Worm (Caenorhabditis elegans): Measurements from ENCODE around the gene clec-190.

DNA sequence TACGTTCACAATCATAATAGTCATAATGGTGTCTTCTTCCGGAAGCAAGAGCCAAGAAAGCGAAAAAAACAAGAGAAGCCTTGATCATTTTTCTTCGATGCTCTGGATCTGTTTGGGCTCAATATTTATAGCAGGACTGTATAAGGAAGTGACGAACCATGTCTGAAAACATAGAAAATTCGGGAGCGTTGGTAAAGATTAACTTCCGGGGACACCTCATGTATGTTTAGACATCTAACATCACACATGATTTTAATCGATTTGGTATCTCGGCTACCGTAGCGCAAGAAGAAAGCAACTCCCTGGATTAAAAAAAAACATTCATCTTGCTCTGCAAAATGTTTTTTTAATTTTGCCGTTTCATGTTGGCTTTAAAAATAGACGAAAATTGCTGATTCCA, at the start of gene clec-190:
- TF ChIP-seq fkh-10 (GFP tag; optimal IDR thresholded peaks at IDR 0.05) = no peak
- no peak for TF ChIP-seq ahr-1 (tag; optimal IDR thresholded peaks at IDR 0.05)
- TF ChIP-seq tbx-2 (tag; optimal IDR thresholded peaks at IDR 0.05) = no peak
- TF ChIP-seq ama-1 (optimal IDR thresholded peaks at IDR 0.05) = no peak
- TF ChIP-seq pha-4 (tag; optimal IDR thresholded peaks at IDR 0.05) = no peak
- TF ChIP-seq dmd-4 (tag; optimal IDR thresholded peaks at IDR 0.05; ENCODE audit: borderline replicate concordance) = no peak
- TF ChIP-seq pha-2 (tag; optimal IDR thresholded peaks at IDR 0.05) = no peak
- no peak for TF ChIP-seq rnt-1 (tag; optimal IDR thresholded peaks at IDR 0.05)
- TF ChIP-seq nfya-1 (tag; optimal IDR thresholded peaks at IDR 0.05) = no peak
- no peak for TF ChIP-seq K02D7.2 (tag; optimal IDR thresholded peaks at IDR 0.05)
- no peak for TF ChIP-seq che-1 (tag; optimal IDR thresholded peaks at IDR 0.05)
- TF ChIP-seq F13H6.1 (tag; optimal IDR thresholded peaks at IDR 0.05) = no peak
